Fruit fly (Drosophila melanogaster): ENCODE measurements around the gene Swt1.

Swt1 gene

dm6 chrX:18101098-18101711 is 10.9 kb upstream of the Swt1 start, which contains the start of gene Mvb12 (continued):
- TF ChIP-seq CG10431 (GFP tag; optimal IDR thresholded peaks at IDR 0.05) (no peak), prd (optimal IDR thresholded peaks at IDR 0.05) (no peak), prd (GFP tag; IDR thresholded peaks at IDR 0.05) (0 out of 3 replicates have a peak, but pooled peaks have one; percentile 13), CG1647 (GFP tag; optimal IDR thresholded peaks at IDR 0.05) (no peak), dan (GFP tag; IDR thresholded peaks at IDR 0.05) (no peak), CG32532 (GFP tag; IDR thresholded peaks at IDR 0.05) (0 out of 2 replicates have a peak, but pooled peaks have one; percentile 12), Pdp1 (GFP tag; optimal IDR thresholded peaks at IDR 0.05) (peak in 1 of 2 experiments; percentile 0), klu (GFP tag; IDR thresholded peaks at IDR 0.05) (no peak), exex (tag; optimal IDR thresholded peaks at IDR 0.05) (no peak), YL-1 (GFP tag; optimal IDR thresholded peaks at IDR 0.05) (peak; percentile 23), CG3847 (GFP tag; IDR thresholded peaks at IDR 0.05) (no peak), crol (GFP tag; IDR thresholded peaks at IDR 0.05) (no peak), vvl (GFP tag; IDR thresholded peaks at IDR 0.05) (peak; percentile 27; the same call in 1 of the 2 replicates), CG9215 (GFP tag; IDR thresholded peaks at IDR 0.05) (no peak), CG4707 (GFP tag; optimal IDR thresholded peaks at IDR 0.05) (peak; percentile 26), gcm (GFP tag; optimal IDR thresholded peaks at IDR 0.05) (peak; percentile 45), CG9932 (GFP tag; IDR thresholded peaks at IDR 0.05) (peak; percentile 23; the same call in 1 of the 2 replicates), bowl (GFP tag; IDR thresholded peaks at IDR 0.05) (no peak), Nf-YB (GFP tag; optimal IDR thresholded peaks at IDR 0.05) (no peak), ato (GFP tag; IDR thresholded peaks at IDR 0.05; ENCODE audit: partially characterized antibody) (peak; percentile 54; the same call in 1 of the 2 replicates), emc (GFP tag; optimal IDR thresholded peaks at IDR 0.05) (no peak), wor (GFP tag; IDR thresholded peaks at IDR 0.05) (no peak), ci (GFP tag; IDR thresholded peaks at IDR 0.05) (peak; percentile 60; the same call in 2 of the 3 replicates), pho (GFP tag; optimal IDR thresholded peaks at IDR 0.05) (no peak)

- TF ChIP-seq fru (optimal IDR thresholded peaks at IDR 0.05) (no peak), sens (GFP tag) (peak; percentile 45), sim (GFP tag; IDR thresholded peaks at IDR 0.05) (no peak), ac (GFP tag; optimal IDR thresholded peaks at IDR 0.05) (no peak), zf30C (GFP tag; optimal IDR thresholded peaks at IDR 0.05) (no peak), bigmax (GFP tag; optimal IDR thresholded peaks at IDR 0.05) (no peak), CG10462 (GFP tag; optimal IDR thresholded peaks at IDR 0.05) (no peak), CG7357 (GFP tag; IDR thresholded peaks at IDR 0.05) (no peak), CG17829 (tag; optimal IDR thresholded peaks at IDR 0.05) (no peak), Med (GFP tag) (peak; percentile 43), Hmr (GFP tag; optimal IDR thresholded peaks at IDR 0.05) (no peak), CG17186 (GFP tag; optimal IDR thresholded peaks at IDR 0.05) (no peak), Hey (tag; optimal IDR thresholded peaks at IDR 0.05) (no peak), CG16813 (GFP tag; IDR thresholded peaks at IDR 0.05; ENCODE audit: partially characterized antibody) (0 out of 3 replicates have a peak, but pooled peaks have one; percentile 8), Doc3 (GFP tag; IDR thresholded peaks at IDR 0.05; ENCODE audit: partially characterized antibody) (no peak), D (optimal IDR thresholded peaks at IDR 0.05) (no peak), D (GFP tag; optimal IDR thresholded peaks at IDR 0.05) (no peak), hkb (optimal IDR thresholded peaks at IDR 0.05) (no peak), hkb (GFP tag; IDR thresholded peaks at IDR 0.05) (no peak), sug (tag; optimal IDR thresholded peaks at IDR 0.05) (peak; percentile 34), seq (GFP tag; IDR thresholded peaks at IDR 0.05) (no peak)
Observed at dm6 chrX:18100146-18100669, 9.9 kb upstream of the Swt1 start.

Data from whole organism, embryonic.